Worm (Caenorhabditis elegans) whole organism, early embryonic: ENCODE results near the gene Y40B10A.11.

Experiments
- B0310.2 ChIP-seq: sonication (generic microtip); optimal IDR thresholded peaks from 2 replicates; lab custom pipeline; 2016; ENCODE audit warnings: mild to moderate bottlenecking, missing genetic modification characterization, missing compliant biosample characterization
- F13C5.2 ChIP-seq: sonication (generic microtip); optimal IDR thresholded peaks from 2 replicates; lab custom pipeline; 2017; ENCODE audit warnings: mild to moderate bottlenecking, missing genetic modification characterization, inconsistent platforms, missing compliant biosample characterization
- aly-1 ChIP-seq: sonication (generic microtip); optimal IDR thresholded peaks from 2 replicates; lab custom pipeline; 2016; ENCODE audit warnings: missing genetic modification characterization, missing compliant biosample characterization
- ama-1 ChIP-seq: fragments of 150-350 bp; optimal IDR thresholded peaks from 2 replicates; lab custom pipeline; 2014
- ceh-13 ChIP-seq: fragments of 200-800 bp; sonication (Bioruptor generic); optimal IDR thresholded peaks from 2 replicates; lab custom pipeline; 2018; ENCODE audit warnings: mild to moderate bottlenecking, missing genetic modification characterization, missing compliant biosample characterization
- ceh-36 ChIP-seq: sonication (generic microtip); optimal IDR thresholded peaks from 2 replicates; lab custom pipeline; 2016; ENCODE audit warnings: missing genetic modification characterization, inconsistent platforms, missing compliant biosample characterization
- ets-7 ChIP-seq: sonication (generic microtip); optimal IDR thresholded peaks from 2 replicates; lab custom pipeline; 2016; ENCODE audit warnings: missing genotype, missing genetic modification characterization, missing compliant biosample characterization
- flt-1 ChIP-seq: fragments of 200-800 bp; sonication (Bioruptor generic); IDR thresholded peaks from 2 replicates; pipeline ENCODE4 v1.3.6; 2022; ENCODE audit warnings: missing genetic modification characterization, missing compliant biosample characterization
- hmbx-1 ChIP-seq: sonication (generic microtip); optimal IDR thresholded peaks from 2 replicates; lab custom pipeline; 2016; ENCODE audit warnings: mild to moderate bottlenecking, missing genetic modification characterization, missing compliant biosample characterization
- hmg-4 ChIP-seq: fragments of 200-800 bp; sonication (Bioruptor generic); optimal IDR thresholded peaks from 2 replicates; lab custom pipeline; 2018; ENCODE audit warnings: mild to moderate bottlenecking, missing genetic modification characterization, missing compliant biosample characterization
- hnd-1 ChIP-seq: sonication (generic microtip); optimal IDR thresholded peaks from 2 replicates; lab custom pipeline; 2016; ENCODE audit warnings: missing genetic modification characterization, missing compliant biosample characterization
- pes-1 ChIP-seq: fragments of 200-800 bp; sonication (Bioruptor generic); IDR thresholded peaks from 2 replicates; pipeline ENCODE4 v1.3.6; 2022; ENCODE audit warnings: missing genetic modification reagents, missing genetic modification characterization, missing compliant biosample characterization
- scrt-1 ChIP-seq: fragments of 200-800 bp; sonication (Bioruptor generic); IDR thresholded peaks from 2 replicates; pipeline ENCODE4 v1.3.6; 2022; ENCODE audit warnings: missing genetic modification characterization, missing compliant biosample characterization
- sea-1 ChIP-seq: fragments of 200-800 bp; sonication (Bioruptor generic); conservative IDR thresholded peaks from 2 replicates; pipeline ENCODE4 v1.3.6; 2022; ENCODE audit warnings: missing genetic modification characterization, missing compliant biosample characterization
- tbx-11 ChIP-seq: fragments of 200-800 bp; sonication (Bioruptor generic); IDR thresholded peaks from 2 replicates; pipeline ENCODE4 v1.3.6; 2022; ENCODE audit warnings: missing genetic modification characterization, missing compliant biosample characterization
- tbx-37 ChIP-seq: fragments of 200-800 bp; sonication (Bioruptor generic); conservative IDR thresholded peaks from 2 replicates; pipeline ENCODE4 v1.3.6; 2022; ENCODE audit warnings: missing genetic modification reagents, missing genetic modification characterization, missing compliant biosample characterization
- tra-4 ChIP-seq: sonication (generic microtip); optimal IDR thresholded peaks from 2 replicates; lab custom pipeline; 2017; ENCODE audit warnings: missing genetic modification characterization, missing compliant biosample characterization

The Y40B10A.11 gene

DNA sequence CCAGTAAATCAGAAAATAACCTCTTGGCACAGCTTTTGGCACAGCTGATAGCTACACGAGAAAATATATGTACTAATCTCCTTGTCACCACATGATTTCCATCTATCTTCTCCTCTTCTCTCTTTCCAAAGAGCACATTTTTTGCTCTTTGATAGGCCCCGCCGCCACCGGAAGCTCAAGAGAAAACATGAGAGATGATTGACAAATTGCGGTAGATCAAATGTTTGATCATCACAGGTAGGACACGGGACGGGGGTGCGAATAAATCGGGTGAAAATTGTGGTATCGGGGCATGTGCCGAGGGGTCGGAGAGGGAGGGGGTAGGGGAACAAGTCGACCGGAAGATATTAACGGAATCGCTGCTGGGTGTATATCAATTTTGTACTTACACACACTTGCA is 24.6 kb upstream of the Y40B10A.11 start:
- TF ChIP-seq pes-1 (GFP tag; lab: Robert Waterston, UW) (no peak), ama-1 (no peak), aly-1 (tag; lab: Kevin White, UChicago) (no peak), B0310.2 (tag; lab: Kevin White, UChicago) (no peak), flt-1 (GFP tag; lab: Robert Waterston, UW) (no peak), scrt-1 (GFP tag; lab: Robert Waterston, UW) (no peak), sea-1 (GFP tag; lab: Robert Waterston, UW) (no peak), tra-4 (no peak), ets-7 (no peak)

DNA sequence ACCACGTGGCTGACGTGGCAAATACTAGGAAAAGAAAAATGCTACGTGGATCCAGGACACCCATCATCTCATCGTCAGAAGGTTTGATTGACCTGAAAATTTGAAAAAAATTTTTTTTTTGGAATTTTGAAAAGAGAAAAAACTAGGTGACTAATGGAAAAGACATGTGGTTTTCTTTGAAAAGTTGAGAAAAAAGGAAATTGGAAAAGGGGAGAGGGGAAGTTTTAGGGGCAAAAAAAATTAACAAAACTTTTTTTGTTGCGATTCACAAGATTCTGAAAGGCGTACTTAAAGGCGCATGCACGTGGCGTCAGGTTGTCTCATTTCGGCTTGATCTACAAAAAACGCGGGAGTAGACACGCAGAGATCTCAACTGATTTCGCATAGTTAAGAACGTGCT is 21.4 kb upstream of the Y40B10A.11 start, which contains the start of gene Y40B10A.9:
Y40B10A.9 (minus strand) TSS at position 101 of the 400 bp plus-strand sequence.
- no peak for TF ChIP-seq tra-4
- TF ChIP-seq hmbx-1 (tag; lab: Kevin White, UChicago), result no peak

DNA sequence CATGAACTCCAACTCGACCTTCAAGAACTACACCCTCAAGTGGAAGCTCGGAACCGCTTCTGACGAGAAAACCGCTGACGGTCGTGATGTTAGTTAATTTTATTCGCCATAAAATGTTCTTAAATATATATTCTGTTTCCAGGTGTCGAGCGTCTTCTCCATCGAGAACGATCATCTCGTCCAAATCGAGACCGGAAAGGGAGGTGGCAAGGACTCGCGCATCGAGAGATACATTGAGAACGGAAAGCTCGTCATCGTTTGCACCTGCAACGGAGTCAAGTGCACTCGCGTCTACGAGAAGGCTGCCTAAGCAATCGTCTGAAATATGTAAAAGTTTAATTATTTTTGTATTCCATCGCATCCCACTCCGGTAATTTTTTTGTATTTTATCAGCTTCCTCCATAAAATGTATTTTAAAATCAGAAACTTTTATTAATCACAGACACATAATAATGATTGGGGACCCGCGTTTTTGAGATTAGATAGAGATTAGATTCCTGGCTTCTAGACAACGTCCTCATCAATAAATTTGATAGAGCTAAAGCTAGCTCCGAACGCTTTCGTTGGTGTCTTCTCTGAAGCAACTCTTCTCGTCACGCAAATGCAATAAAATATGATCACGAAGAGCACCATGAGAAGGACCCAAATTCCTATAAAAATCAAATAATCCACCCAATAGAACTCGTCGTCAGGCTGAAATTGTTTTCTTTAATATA is 17.5 kb upstream of the Y40B10A.11 start:
- TF ChIP-seq hnd-1 (no peak), ama-1 (no peak), ets-7 (no peak), pes-1 (GFP tag; lab: Robert Waterston, UW) (no peak), hmg-4 (GFP tag; lab: Kevin White, UChicago) (no peak), hmbx-1 (tag; lab: Kevin White, UChicago) (no peak), tbx-37 (GFP tag; lab: Robert Waterston, UW) (no peak), flt-1 (GFP tag; lab: Robert Waterston, UW) (no peak), B0310.2 (tag; lab: Kevin White, UChicago) (no peak)

DNA sequence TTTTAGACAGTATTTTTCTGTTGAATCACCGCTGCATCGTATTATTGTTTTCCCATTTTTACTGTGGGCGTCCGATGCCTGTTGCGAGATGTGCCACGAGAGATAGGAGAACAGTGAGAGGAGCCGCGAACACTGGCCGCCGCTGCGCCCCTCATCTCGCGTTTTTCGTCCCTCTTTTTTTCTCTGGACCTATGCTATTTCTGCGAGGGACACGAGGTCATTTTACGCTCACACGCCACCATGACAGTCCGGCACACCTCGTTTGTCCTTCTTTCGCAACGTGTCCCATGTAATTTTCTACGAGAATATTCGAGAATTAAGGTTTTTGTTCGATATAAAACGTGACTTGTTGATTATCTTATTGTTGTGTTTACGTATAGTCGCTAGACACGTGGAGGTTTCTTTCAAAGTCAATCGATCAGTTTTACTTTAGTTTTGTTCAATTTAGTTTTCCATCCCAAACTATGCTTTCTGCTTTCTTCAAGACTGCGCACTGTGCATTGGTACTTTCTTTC is 16.6 kb upstream of the Y40B10A.11 start, which contains the start of gene lbp-9:
lbp-9 (plus strand) TSS at position 465 of the 515 bp plus-strand sequence.
- TF ChIP-seq ceh-13 (no peak), pes-1 (GFP tag; lab: Robert Waterston, UW) (no peak), sea-1 (GFP tag; lab: Robert Waterston, UW) (no peak), ceh-36 (no peak), tbx-37 (GFP tag; lab: Robert Waterston, UW) (no peak), hnd-1 (no peak), F13C5.2 (tag; lab: Kevin White, UChicago) (no peak), ets-7 (no peak)

DNA sequence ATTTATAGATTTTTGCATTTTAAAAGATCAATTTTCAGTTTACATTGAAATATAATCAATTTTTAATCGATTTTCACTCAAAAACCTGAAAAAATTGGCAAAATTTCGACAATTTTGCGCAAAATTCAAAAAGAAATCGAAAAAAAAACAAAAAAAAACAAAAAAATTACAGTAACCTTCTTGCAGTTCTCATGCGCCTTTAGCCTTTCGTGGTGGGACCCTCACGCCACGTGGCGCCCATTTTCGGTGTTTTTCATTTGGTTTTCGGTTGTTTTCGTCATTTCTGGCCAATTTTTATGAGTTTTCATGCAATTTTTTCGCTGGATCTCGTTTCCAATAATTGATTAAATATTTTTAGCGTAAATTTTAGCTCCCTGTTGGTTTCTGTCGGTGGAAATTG is 16.0 kb upstream of the Y40B10A.11 start:
- TF ChIP-seq flt-1 (GFP tag; lab: Robert Waterston, UW) (no peak), B0310.2 (tag; lab: Kevin White, UChicago) (no peak), ceh-36 (no peak), aly-1 (tag; lab: Kevin White, UChicago) (no peak), tbx-11 (GFP tag; lab: Robert Waterston, UW) (no peak), tra-4 (no peak), ets-7 (no peak), scrt-1 (GFP tag; lab: Robert Waterston, UW) (no peak), ceh-13 (no peak), pes-1 (GFP tag; lab: Robert Waterston, UW) (no peak), hmg-4 (GFP tag; lab: Kevin White, UChicago) (no peak), F13C5.2 (tag; lab: Kevin White, UChicago) (no peak), ama-1 (no peak), sea-1 (GFP tag; lab: Robert Waterston, UW) (no peak), hnd-1 (no peak)

DNA sequence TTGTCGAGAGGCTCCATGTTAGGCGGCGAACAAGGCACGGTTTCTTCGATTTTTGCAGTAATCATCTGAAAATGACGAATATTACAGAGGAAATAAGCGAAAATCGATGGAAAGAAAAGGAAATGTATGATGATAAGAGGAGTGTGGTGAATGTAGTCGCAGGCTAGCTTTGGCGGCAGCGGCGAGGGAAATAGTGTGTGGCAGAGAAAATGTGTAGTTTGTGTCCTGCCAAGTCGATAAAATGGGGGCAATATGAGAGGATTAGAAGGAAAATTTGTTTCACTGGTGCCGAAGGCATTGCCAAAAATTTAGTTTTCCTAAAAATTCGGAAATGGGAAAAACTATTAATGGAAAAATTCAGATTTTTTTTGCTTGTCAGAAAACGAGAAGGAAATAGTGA is 15.4 kb upstream of the Y40B10A.11 start, which contains the start of gene nhr-86:
nhr-86 (minus strand) TSS at position 71 of the 400 bp plus-strand sequence.
- no peak for TF ChIP-seq ets-7
- no peak for TF ChIP-seq pes-1 (GFP tag; lab: Robert Waterston, UW)

DNA sequence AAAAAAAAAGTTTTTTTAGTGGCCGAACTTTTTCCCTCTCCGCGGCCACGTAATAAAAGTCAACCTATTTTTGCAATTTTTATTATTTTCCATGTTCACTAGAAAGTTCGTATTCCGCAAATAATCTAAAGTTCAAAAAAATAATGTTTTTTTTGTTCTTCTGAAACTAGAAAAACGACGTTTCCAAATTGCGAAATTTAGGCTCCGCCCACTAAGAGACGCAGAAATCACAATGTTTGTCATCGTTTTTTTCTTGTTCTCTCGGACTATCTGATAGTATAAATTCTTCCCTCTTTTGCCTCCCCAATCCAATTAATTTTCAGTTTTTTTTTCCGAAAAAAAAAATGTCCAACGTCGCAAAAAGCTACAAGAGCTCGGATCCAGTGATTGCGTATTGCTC is 5.9 kb upstream of the Y40B10A.11 start, which contains the start of gene comt-3:
comt-3 (plus strand) TSS at position 214 of the 400 bp plus-strand sequence.
- TF ChIP-seq flt-1 (GFP tag; lab: Robert Waterston, UW) (no peak), B0310.2 (tag; lab: Kevin White, UChicago) (no peak), hmg-4 (GFP tag; lab: Kevin White, UChicago) (no peak), scrt-1 (GFP tag; lab: Robert Waterston, UW) (no peak), tbx-37 (GFP tag; lab: Robert Waterston, UW) (no peak), pes-1 (GFP tag; lab: Robert Waterston, UW) (no peak), hnd-1 (no peak), F13C5.2 (tag; lab: Kevin White, UChicago) (no peak), aly-1 (tag; lab: Kevin White, UChicago) (no peak), ceh-36 (no peak), sea-1 (GFP tag; lab: Robert Waterston, UW) (no peak)

DNA sequence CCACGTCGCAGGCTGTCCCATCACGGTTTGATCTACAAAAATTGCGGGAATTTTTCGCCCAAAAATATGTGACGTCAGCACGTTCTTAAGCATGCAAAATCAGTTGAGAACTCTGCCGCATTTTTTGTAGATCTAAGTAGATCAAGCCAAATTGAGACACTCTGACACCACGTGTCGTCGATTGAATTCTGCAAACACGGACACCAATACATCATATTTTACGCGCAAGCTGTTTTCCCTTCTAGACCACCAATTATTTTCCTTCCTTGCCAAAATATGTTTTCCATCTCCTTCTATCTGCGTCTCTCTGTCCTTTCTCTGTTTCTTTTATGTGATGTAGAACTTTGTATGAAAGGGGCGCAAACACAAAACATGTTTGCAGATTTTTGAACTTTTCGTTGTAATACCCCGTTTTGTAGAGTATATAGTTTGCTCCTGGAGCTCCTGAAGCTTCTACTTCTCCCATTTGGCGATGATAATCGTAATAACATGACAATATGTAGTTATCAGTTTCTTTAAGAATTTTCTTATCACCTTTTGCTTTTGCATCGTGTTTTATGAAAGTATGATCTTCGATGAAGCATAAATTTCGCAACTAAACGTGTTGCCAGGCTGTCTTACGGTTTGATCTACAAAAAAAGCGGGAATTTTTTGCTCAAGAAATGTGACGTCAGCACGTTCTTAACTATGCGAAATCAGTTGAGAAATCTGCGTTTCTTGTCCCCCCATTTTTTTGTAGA is 4.5 kb upstream of the Y40B10A.11 start:
- TF ChIP-seq F13C5.2 (tag; lab: Kevin White, UChicago) (no peak), ama-1 (no peak), B0310.2 (tag; lab: Kevin White, UChicago) (no peak), tbx-37 (GFP tag; lab: Robert Waterston, UW) (no peak), hmg-4 (GFP tag; lab: Kevin White, UChicago) (no peak), ceh-36 (no peak), scrt-1 (GFP tag; lab: Robert Waterston, UW) (no peak), ceh-13 (no peak), flt-1 (GFP tag; lab: Robert Waterston, UW) (no peak), pes-1 (GFP tag; lab: Robert Waterston, UW) (no peak), tra-4 (no peak), tbx-11 (GFP tag; lab: Robert Waterston, UW) (no peak), hmbx-1 (tag; lab: Kevin White, UChicago) (no peak), hnd-1 (no peak), sea-1 (GFP tag; lab: Robert Waterston, UW) (no peak), ets-7 (no peak), aly-1 (tag; lab: Kevin White, UChicago) (no peak)
